ENCODE assay signal across 5 fruit fly cellular contexts in genomic region chrX:11499454-11499853, dm6.
TF ChIP-seq lines count a peak whose summit lies in the region.

No protein-coding gene starts in this region.

- no peak for TF ChIP-seq CTCF in whole organism, embryonic (GFP tag; optimal IDR thresholded peaks at IDR 0.05; lab: Kevin White, UChicago)

TF ChIP-seq in whole organism, adult, 20 proteins besides CTCF, POLR2A, EP300 and RAD21:
- TF ChIP-seq CG33017 (tag; optimal IDR thresholded peaks at IDR 0.05; lab: Kevin White, UChicago) = no peak
- TF ChIP-seq Clk (GFP tag; optimal IDR thresholded peaks at IDR 0.05; lab: Kevin White, UChicago) = no peak
- peak; percentile 71 for TF ChIP-seq bab1 (GFP tag; optimal IDR thresholded peaks at IDR 0.05; lab: Kevin White, UChicago)
- TF ChIP-seq CG14711 (tag; optimal IDR thresholded peaks at IDR 0.05; lab: Kevin White, UChicago) = peak; percentile 58
- peak; percentile 9 for TF ChIP-seq tj (GFP tag; optimal IDR thresholded peaks at IDR 0.05; lab: Kevin White, UChicago)
- TF ChIP-seq CG1620 (GFP tag; optimal IDR thresholded peaks at IDR 0.05; lab: Kevin White, UChicago) = peak; percentile 8
- peak; percentile 26 for TF ChIP-seq CG7101 (tag; optimal IDR thresholded peaks at IDR 0.05; lab: Kevin White, UChicago)
- TF ChIP-seq CG7045 (GFP tag; optimal IDR thresholded peaks at IDR 0.05; lab: Kevin White, UChicago) = no peak
- TF ChIP-seq CG11617 (GFP tag; optimal IDR thresholded peaks at IDR 0.05; lab: Kevin White, UChicago) = no peak
- TF ChIP-seq CG12768 (GFP tag; optimal IDR thresholded peaks at IDR 0.05; lab: Kevin White, UChicago) = no peak
- no peak for TF ChIP-seq CG5204 (GFP tag; optimal IDR thresholded peaks at IDR 0.05; lab: Kevin White, UChicago)

TF ChIP-seq in whole organism, embryonic, 481 proteins besides CTCF, POLR2A, EP300 and RAD21 (continues in another document):
- TF ChIP-seq Side (GFP tag; optimal IDR thresholded peaks at IDR 0.05; lab: Kevin White, UChicago) (no peak), CG13424 (tag; optimal IDR thresholded peaks at IDR 0.05; lab: Kevin White, UChicago) (peak; percentile 32), tna (GFP tag; IDR thresholded peaks at IDR 0.05; lab: Robert Waterston, UW; ENCODE audit: partially characterized antibody) (no peak), phol (tag; optimal IDR thresholded peaks at IDR 0.05; lab: Kevin White, UChicago) (peak; percentile 42), repo (GFP tag; optimal IDR thresholded peaks at IDR 0.05; lab: Kevin White, UChicago) (peak; percentile 22), CG34224 (GFP tag; IDR thresholded peaks at IDR 0.05; lab: Robert Waterston, UW; ENCODE audit: partially characterized antibody) (no peak), Eip74EF (GFP tag; optimal IDR thresholded peaks at IDR 0.05; lab: Kevin White, UChicago) (no peak), vvl (GFP tag; IDR thresholded peaks at IDR 0.05; lab: Robert Waterston, UW) (peak; percentile 63), CG1647 (GFP tag; optimal IDR thresholded peaks at IDR 0.05; lab: Kevin White, UChicago) (peak; percentile 35), otp (GFP tag; IDR thresholded peaks at IDR 0.05; lab: Robert Waterston, UW) (peak; percentile 67; the same call in 1 of the 3 replicates), pb (GFP tag; optimal IDR thresholded peaks at IDR 0.05; lab: Kevin White, UChicago) (peak; percentile 37), Scr (GFP tag; IDR thresholded peaks at IDR 0.05; lab: Robert Waterston, UW; ENCODE audit: partially characterized antibody) (no peak), CG42726 (GFP tag; IDR thresholded peaks at IDR 0.05; lab: Robert Waterston, UW; ENCODE audit: partially characterized antibody) (no peak), CG7963 (GFP tag; IDR thresholded peaks at IDR 0.05; lab: Robert Waterston, UW; ENCODE audit: partially characterized antibody) (no peak), CG14014 (GFP tag; IDR thresholded peaks at IDR 0.05; lab: Robert Waterston, UW) (0 out of 2 replicates have a peak, but pooled peaks have one; percentile 18), Hand (GFP tag; optimal IDR thresholded peaks at IDR 0.05; lab: Kevin White, UChicago) (no peak), CG8359 (GFP tag; optimal IDR thresholded peaks at IDR 0.05; lab: Kevin White, UChicago; ENCODE audit: borderline replicate concordance) (peak; percentile 16), Camta (GFP tag; optimal IDR thresholded peaks at IDR 0.05; lab: Kevin White, UChicago) (peak; percentile 8)

TF ChIP-seq in whole organism, prepupa, 60 proteins besides CTCF, POLR2A, EP300 and RAD21 (continues in another document):
- TF ChIP-seq CG11902 (GFP tag; optimal IDR thresholded peaks at IDR 0.05; lab: Kevin White, UChicago) (peak; percentile 85), Sox15 (GFP tag; optimal IDR thresholded peaks at IDR 0.05; lab: Kevin White, UChicago) (peak; percentile 77), svp (GFP tag; lab: Kevin White, UChicago) (peak; percentile 94), CG16779 (tag; optimal IDR thresholded peaks at IDR 0.05; lab: Kevin White, UChicago) (peak; percentile 26), Blimp-1 (GFP tag; optimal IDR thresholded peaks at IDR 0.05; lab: Kevin White, UChicago) (peak; percentile 58), OdsH (GFP tag; optimal IDR thresholded peaks at IDR 0.05; lab: Kevin White, UChicago) (peak; percentile 78), Eip93F (GFP tag; optimal IDR thresholded peaks at IDR 0.05; lab: Kevin White, UChicago) (peak; percentile 62), net (GFP tag; optimal IDR thresholded peaks at IDR 0.05; lab: Kevin White, UChicago) (peak; percentile 76), vri (GFP tag; optimal IDR thresholded peaks at IDR 0.05; lab: Kevin White, UChicago) (peak; percentile 60), fd59A (GFP tag; optimal IDR thresholded peaks at IDR 0.05; lab: Kevin White, UChicago) (peak; percentile 32), Eip75B (GFP tag; optimal IDR thresholded peaks at IDR 0.05; lab: Kevin White, UChicago) (peak; percentile 79), Hr39 (GFP tag; optimal IDR thresholded peaks at IDR 0.05; lab: Kevin White, UChicago) (peak; percentile 93), CG10631 (GFP tag; optimal IDR thresholded peaks at IDR 0.05; lab: Kevin White, UChicago) (peak; percentile 71), CG6792 (GFP tag; optimal IDR thresholded peaks at IDR 0.05; lab: Kevin White, UChicago) (peak; percentile 83), Sox14 (GFP tag; optimal IDR thresholded peaks at IDR 0.05; lab: Kevin White, UChicago) (peak; percentile 86), acj6 (GFP tag; optimal IDR thresholded peaks at IDR 0.05; lab: Kevin White, UChicago) (peak; percentile 80), CG9139 (GFP tag; optimal IDR thresholded peaks at IDR 0.05; lab: Kevin White, UChicago) (peak; percentile 12), pdm3 (GFP tag; optimal IDR thresholded peaks at IDR 0.05; lab: Kevin White, UChicago) (peak; percentile 83), CG1621 (tag; optimal IDR thresholded peaks at IDR 0.05; lab: Kevin White, UChicago) (peak; percentile 39), dac (GFP tag; optimal IDR thresholded peaks at IDR 0.05; lab: Kevin White, UChicago) (peak; percentile 59), salr (GFP tag; optimal IDR thresholded peaks at IDR 0.05; lab: Kevin White, UChicago) (no peak)

TF ChIP-seq in whole organism, pupa, 21 proteins besides CTCF, POLR2A, EP300 and RAD21:
- TF ChIP-seq rn (GFP tag; IDR thresholded peaks at IDR 0.05; lab: Robert Waterston, UW) (0 out of 2 replicates have a peak, but pooled peaks have one; percentile 26), CG34367 (tag; optimal IDR thresholded peaks at IDR 0.05; lab: Kevin White, UChicago) (peak; percentile 55), CG32121 (GFP tag; IDR thresholded peaks at IDR 0.05; lab: Robert Waterston, UW) (peak; percentile 49), EcR (GFP tag; optimal IDR thresholded peaks at IDR 0.05; lab: Kevin White, UChicago) (no peak), CG9948 (tag; optimal IDR thresholded peaks at IDR 0.05; lab: Kevin White, UChicago) (peak; percentile 48), CG10348 (GFP tag; IDR thresholded peaks at IDR 0.05; lab: Robert Waterston, UW) (no peak), CG13204 (GFP tag; optimal IDR thresholded peaks at IDR 0.05; lab: Kevin White, UChicago) (peak; percentile 9), fd96Ca (GFP tag; IDR thresholded peaks at IDR 0.05; lab: Robert Waterston, UW) (peak; percentile 82), D1 (tag; optimal IDR thresholded peaks at IDR 0.05; lab: Kevin White, UChicago) (no peak), gl (tag; optimal IDR thresholded peaks at IDR 0.05; lab: Kevin White, UChicago) (no peak), Ets98B (GFP tag; IDR thresholded peaks at IDR 0.05; lab: Robert Waterston, UW) (peak; percentile 81), Snoo (tag; optimal IDR thresholded peaks at IDR 0.05; lab: Kevin White, UChicago) (peak; percentile 76), CG15710 (tag; optimal IDR thresholded peaks at IDR 0.05; lab: Kevin White, UChicago) (peak; percentile 68), Pif1A (GFP tag; optimal IDR thresholded peaks at IDR 0.05; lab: Kevin White, UChicago) (peak; percentile 77), Pif1B (GFP tag; optimal IDR thresholded peaks at IDR 0.05; lab: Kevin White, UChicago) (peak; percentile 73), CG17806 (tag; optimal IDR thresholded peaks at IDR 0.05; lab: Kevin White, UChicago) (peak; percentile 59), CG8301 (tag; optimal IDR thresholded peaks at IDR 0.05; lab: Kevin White, UChicago) (peak; percentile 65), CG8159 (tag; optimal IDR thresholded peaks at IDR 0.05; lab: Kevin White, UChicago) (peak; percentile 66), CG4496 (GFP tag; IDR thresholded peaks at IDR 0.05; lab: Robert Waterston, UW) (peak; percentile 83), CG12605 (GFP tag; IDR thresholded peaks at IDR 0.05; lab: Robert Waterston, UW) (0 out of 2 replicates have a peak, but pooled peaks have one; percentile 35), CG14655 (GFP tag; optimal IDR thresholded peaks at IDR 0.05; lab: Kevin White, UChicago) (peak; percentile 70)

TF ChIP-seq in whole organism, wandering third instar larva, 38 proteins besides CTCF, POLR2A, EP300 and RAD21:
- peak; percentile 65 for TF ChIP-seq br (GFP tag; optimal IDR thresholded peaks at IDR 0.05; lab: Kevin White, UChicago)
- no peak for TF ChIP-seq lola (GFP tag; optimal IDR thresholded peaks at IDR 0.05; lab: Kevin White, UChicago)
- no peak for TF ChIP-seq Vsx2 (GFP tag; optimal IDR thresholded peaks at IDR 0.05; lab: Kevin White, UChicago; ENCODE audit: partially characterized antibody)
- peak; percentile 58 for TF ChIP-seq woc (GFP tag; optimal IDR thresholded peaks at IDR 0.05; lab: Kevin White, UChicago)
- TF ChIP-seq OdsH (GFP tag; optimal IDR thresholded peaks at IDR 0.05; lab: Kevin White, UChicago) = peak; percentile 42
- peak; percentile 47 for TF ChIP-seq tai (GFP tag; optimal IDR thresholded peaks at IDR 0.05; lab: Kevin White, UChicago)
- no peak for TF ChIP-seq jim (GFP tag; optimal IDR thresholded peaks at IDR 0.05; lab: Kevin White, UChicago)
- TF ChIP-seq h (GFP tag; optimal IDR thresholded peaks at IDR 0.05; lab: Kevin White, UChicago) = peak; percentile 78
- peak; percentile 54 for TF ChIP-seq Sp1 (GFP tag; optimal IDR thresholded peaks at IDR 0.05; lab: Kevin White, UChicago)
- no peak for TF ChIP-seq GATAd (GFP tag; optimal IDR thresholded peaks at IDR 0.05; lab: Kevin White, UChicago)
- peak; percentile 66 for TF ChIP-seq Hr83 (GFP tag; optimal IDR thresholded peaks at IDR 0.05; lab: Kevin White, UChicago; ENCODE audit: poor library complexity, severe bottlenecking)
- TF ChIP-seq Myc (optimal IDR thresholded peaks at IDR 0.05; lab: Kevin White, UChicago) = no peak
- TF ChIP-seq usp (GFP tag; optimal IDR thresholded peaks at IDR 0.05; lab: Kevin White, UChicago) = no peak
- peak; percentile 59 for TF ChIP-seq psq (GFP tag; optimal IDR thresholded peaks at IDR 0.05; lab: Kevin White, UChicago)
- TF ChIP-seq Dfd (GFP tag; optimal IDR thresholded peaks at IDR 0.05; lab: Kevin White, UChicago) = no peak
- peak; percentile 51 for TF ChIP-seq dmrt93B (GFP tag; optimal IDR thresholded peaks at IDR 0.05; lab: Kevin White, UChicago)
- TF ChIP-seq foxo (GFP tag; optimal IDR thresholded peaks at IDR 0.05; lab: Kevin White, UChicago) = peak in 1 of 2 experiments; percentile 82
- no peak for TF ChIP-seq sage (GFP tag; optimal IDR thresholded peaks at IDR 0.05; lab: Kevin White, UChicago)
- peak; percentile 76 for TF ChIP-seq Hnf4 (GFP tag; optimal IDR thresholded peaks at IDR 0.05; lab: Kevin White, UChicago)
- peak; percentile 65 for TF ChIP-seq HLH106 (tag; optimal IDR thresholded peaks at IDR 0.05; lab: Kevin White, UChicago)
- TF ChIP-seq ey (GFP tag; optimal IDR thresholded peaks at IDR 0.05; lab: Kevin White, UChicago) = peak; percentile 77
- peak; percentile 79 for TF ChIP-seq fru (GFP tag; optimal IDR thresholded peaks at IDR 0.05; lab: Kevin White, UChicago)
- TF ChIP-seq Mio (GFP tag; optimal IDR thresholded peaks at IDR 0.05; lab: Kevin White, UChicago) = peak; percentile 28
- peak; percentile 42 for TF ChIP-seq CG32264 (GFP tag; optimal IDR thresholded peaks at IDR 0.05; lab: Kevin White, UChicago)
- TF ChIP-seq rgr (GFP tag; optimal IDR thresholded peaks at IDR 0.05; lab: Kevin White, UChicago) = peak; percentile 65
- TF ChIP-seq Rel (GFP tag; optimal IDR thresholded peaks at IDR 0.05; lab: Kevin White, UChicago) = no peak
- peak; percentile 25 for TF ChIP-seq Rel (tag; optimal IDR thresholded peaks at IDR 0.05; lab: Kevin White, UChicago)
